Fruit fly (Drosophila melanogaster) whole organism, embryonic: ENCODE results near the gene Mob3.

Experiments
- Asciz ChIP-seq: fragments of 200-800 bp; sonication (Bioruptor generic); optimal IDR thresholded peaks from 2 replicates; lab custom pipeline; 2017; ENCODE audit warnings: missing biosample characterization, mild to moderate bottlenecking, missing genetic modification characterization, missing genetic modification reagents
- CG10321 ChIP-seq: fragments of 200-800 bp; sonication (Bioruptor generic); IDR thresholded peaks from 2 replicates; pipeline ENCODE4 v1.3.6; 2022; ENCODE audit warnings: missing biosample characterization, missing genetic modification characterization
- CG11247 ChIP-seq: fragments of 200-800 bp; sonication (Bioruptor generic); IDR thresholded peaks from 2 replicates; pipeline ENCODE4 v1.3.6; 2022; ENCODE audit warnings: missing biosample characterization, missing genetic modification characterization
- CG11504 ChIP-seq: fragments of 200-800 bp; sonication (Bioruptor generic); optimal IDR thresholded peaks from 3 replicates; lab custom pipeline; 2019; ENCODE audit warnings: missing biosample characterization, mild to moderate bottlenecking, missing genetic modification characterization, moderate library complexity
- CG11696 ChIP-seq: fragments of 200-800 bp; sonication (Bioruptor generic); IDR thresholded peaks from 2 replicates; pipeline ENCODE4 v1.3.6; 2022; ENCODE audit warnings: missing biosample characterization, missing genetic modification characterization
- CG15269 ChIP-seq: fragments of 200-800 bp; sonication (Bioruptor generic); optimal IDR thresholded peaks from 2 replicates; lab custom pipeline; 2018; ENCODE audit warnings: missing biosample characterization, mild to moderate bottlenecking, missing genetic modification characterization, moderate library complexity
- CG1529 ChIP-seq: fragments of 200-800 bp; sonication (Bioruptor generic); optimal IDR thresholded peaks from 3 replicates; lab custom pipeline; 2018; ENCODE audit warnings: missing biosample characterization, missing genetic modification characterization
- CG16813 ChIP-seq: fragments of 200-800 bp; sonication (Bioruptor generic); IDR thresholded peaks from 3 replicates; pipeline ENCODE4 v1.3.6; 2022; ENCODE audit warnings: missing biosample characterization, missing genetic modification characterization; ENCODE audit not compliant: partially characterized antibody
- CG1792 ChIP-seq: fragments of 200-800 bp; sonication (Bioruptor generic); optimal IDR thresholded peaks from 2 replicates; lab custom pipeline; 2016; ENCODE audit warnings: missing biosample characterization, missing genetic modification characterization
- CG2116 ChIP-seq: fragments of 200-800 bp; sonication (Bioruptor generic); optimal IDR thresholded peaks from 3 replicates; lab custom pipeline; 2018; ENCODE audit warnings: missing biosample characterization, mild to moderate bottlenecking, missing genetic modification characterization
- CG2120 ChIP-seq: fragments of 200-800 bp; sonication (Bioruptor generic); optimal IDR thresholded peaks from 3 replicates; lab custom pipeline; 2016; ENCODE audit warnings: missing biosample characterization, missing genetic modification characterization
- CG2678 ChIP-seq: fragments of 200-800 bp; sonication (Bioruptor generic); optimal IDR thresholded peaks from 3 replicates; lab custom pipeline; 2019; ENCODE audit warnings: missing biosample characterization, mild to moderate bottlenecking, missing genetic modification characterization, moderate library complexity
- CG31224 ChIP-seq: fragments of 200-800 bp; sonication (Bioruptor generic); IDR thresholded peaks from 2 replicates; pipeline ENCODE4 v1.3.6; 2022; ENCODE audit warnings: missing biosample characterization, missing genetic modification characterization
- CG31388 ChIP-seq: fragments of 200-800 bp; sonication (Bioruptor generic); optimal IDR thresholded peaks from 2 replicates; lab custom pipeline; 2016; ENCODE audit warnings: missing biosample characterization, missing genetic modification characterization
- CG33557 ChIP-seq: fragments of 200-800 bp; sonication (Bioruptor generic); optimal IDR thresholded peaks from 2 replicates; lab custom pipeline; 2019; ENCODE audit warnings: missing biosample characterization, mild to moderate bottlenecking, missing genetic modification characterization, moderate library complexity
- CG43689 ChIP-seq: fragments of 200-800 bp; sonication (Bioruptor generic); IDR thresholded peaks from 2 replicates; pipeline ENCODE4 v1.3.6; 2022; ENCODE audit warnings: missing biosample characterization, missing genetic modification characterization
- CG4404 ChIP-seq: fragments of 200-800 bp; sonication (Bioruptor generic); IDR thresholded peaks from 2 replicates; pipeline ENCODE4 v1.3.6; 2022; ENCODE audit warnings: missing biosample characterization, missing genetic modification characterization
- CG7357 ChIP-seq: fragments of 200-800 bp; sonication (Bioruptor generic); IDR thresholded peaks from 3 replicates; pipeline ENCODE4 v1.3.6; 2022; ENCODE audit warnings: missing biosample characterization, missing genetic modification characterization
- CG7556 ChIP-seq: fragments of 200-800 bp; sonication (Bioruptor generic); optimal IDR thresholded peaks from 2 replicates; lab custom pipeline; 2017; ENCODE audit warnings: missing biosample characterization, mild to moderate bottlenecking, missing genetic modification characterization
- CG9797 ChIP-seq: fragments of 200-800 bp; sonication (Bioruptor generic); optimal IDR thresholded peaks from 3 replicates; lab custom pipeline; 2018; ENCODE audit warnings: missing biosample characterization, mild to moderate bottlenecking, missing genetic modification characterization
- CG9876 ChIP-seq: fragments of 200-800 bp; sonication (Bioruptor generic); optimal IDR thresholded peaks from 2 replicates; lab custom pipeline; 2016; ENCODE audit warnings: missing biosample characterization, missing genetic modification characterization
- CrebB ChIP-seq: fragments of 200-800 bp; sonication (Bioruptor generic); optimal IDR thresholded peaks from 3 replicates; lab custom pipeline; 2018; ENCODE audit warnings: missing biosample characterization, mild to moderate bottlenecking, missing genetic modification characterization
- Dfd ChIP-seq, 2 experiments: fragments of >200 bp; optimal IDR thresholded peaks; 2 replicates each; lab custom pipeline; 2017; ENCODE audit warnings: missing biosample characterization in 2 of 2, missing genetic modification characterization in 2 of 2
- Doc2 ChIP-seq: fragments of 200-800 bp; sonication (Bioruptor generic); IDR thresholded peaks from 2 replicates; pipeline ENCODE4 v1.3.6; 2022; ENCODE audit warnings: missing biosample characterization, missing genetic modification characterization
- Fer1 ChIP-seq: fragments of 200-800 bp; sonication (Bioruptor generic); optimal IDR thresholded peaks from 2 replicates; lab custom pipeline; 2017; ENCODE audit warnings: missing biosample characterization, mild to moderate bottlenecking, missing genetic modification characterization
- GATAe ChIP-seq: fragments of 200-800 bp; sonication (Bioruptor generic); conservative IDR thresholded peaks from 2 replicates; pipeline ENCODE4 v1.3.6; 2022; ENCODE audit warnings: missing biosample characterization, missing genetic modification characterization
- NfI ChIP-seq: fragments of 200-800 bp; sonication (Bioruptor generic); optimal IDR thresholded peaks from 3 replicates; lab custom pipeline; 2018; ENCODE audit warnings: missing biosample characterization, mild to moderate bottlenecking, missing genetic modification characterization, moderate library complexity
- Oaz ChIP-seq: fragments of 200-800 bp; sonication (Bioruptor generic); IDR thresholded peaks from 2 replicates; pipeline ENCODE4 v1.3.6; 2022; ENCODE audit warnings: missing biosample characterization, missing genetic modification characterization
- Poxn ChIP-seq: fragments of 200-800 bp; sonication (Bioruptor generic); IDR thresholded peaks from 2 replicates; pipeline ENCODE4 v1.3.6; 2022; ENCODE audit warnings: missing biosample characterization, missing genetic modification characterization
- Ravus ChIP-seq: fragments of 200-800 bp; sonication (Bioruptor generic); IDR thresholded peaks from 2 replicates; pipeline ENCODE4 v1.3.6; 2022; ENCODE audit warnings: missing biosample characterization, missing genetic modification characterization
- Rx ChIP-seq: fragments of 200-800 bp; sonication (Bioruptor generic); IDR thresholded peaks from 2 replicates; pipeline ENCODE4 v1.3.6; 2022; ENCODE audit warnings: missing biosample characterization, missing genetic modification characterization
- Sin3A ChIP-seq: fragments of >200 bp; optimal IDR thresholded peaks from 2 replicates; lab custom pipeline; 2018
- Sry-β ChIP-seq: fragments of 200-800 bp; sonication (Bioruptor generic); optimal IDR thresholded peaks from 2 replicates; lab custom pipeline; 2018; ENCODE audit warnings: missing biosample characterization, mild to moderate bottlenecking, missing genetic modification characterization, moderate library complexity
- Stat92E ChIP-seq, 3 experiments: fragments of >200 bp in 2 of 3; fragments of 200-800 bp in 1 of 3; sonication (Bioruptor generic) in 1 of 3; optimal IDR thresholded peaks; 2 replicates each; lab custom pipeline; 2017 to 2019; ENCODE audit warnings: missing biosample characterization in 3 of 3, missing genetic modification characterization in 3 of 3, mild to moderate bottlenecking in 1 of 3, moderate library complexity in 1 of 3
- Trl ChIP-seq, 3 experiments: fragments of >200 bp in 2 of 3; fragments of 200-800 bp in 1 of 3; sonication (Bioruptor generic) in 1 of 3; optimal IDR thresholded peaks; 2 replicates in 1 of 3; 3 replicates in 2 of 3; lab custom pipeline; 2016 to 2017; ENCODE audit warnings: missing biosample characterization in 1 of 3, missing genetic modification characterization in 1 of 3
- ash1 ChIP-seq: fragments of 200-800 bp; sonication (Bioruptor generic); optimal IDR thresholded peaks from 2 replicates; lab custom pipeline; 2018; ENCODE audit warnings: missing biosample characterization, mild to moderate bottlenecking, missing genetic modification characterization
- gro ChIP-seq: fragments of 200-800 bp; sonication (Bioruptor generic); optimal IDR thresholded peaks from 2 replicates; lab custom pipeline; 2016; ENCODE audit warnings: missing biosample characterization, missing genetic modification characterization
- gt ChIP-seq: fragments of 200-800 bp; sonication (Bioruptor generic); IDR thresholded peaks from 2 replicates; pipeline ENCODE4 v1.3.6; 2022; ENCODE audit warnings: missing biosample characterization, missing genetic modification characterization
- jing ChIP-seq: fragments of 200-800 bp; sonication (Bioruptor generic); optimal IDR thresholded peaks from 2 replicates; lab custom pipeline; 2018; ENCODE audit warnings: missing biosample characterization, mild to moderate bottlenecking, missing genetic modification characterization
- kay ChIP-seq: fragments of 200-800 bp; sonication (Bioruptor generic); optimal IDR thresholded peaks from 2 replicates; lab custom pipeline; 2016; ENCODE audit warnings: missing biosample characterization, missing genetic modification characterization
- klu ChIP-seq: fragments of 200-800 bp; sonication (Bioruptor generic); IDR thresholded peaks from 2 replicates; pipeline ENCODE4 v1.3.6; 2022; ENCODE audit warnings: missing biosample characterization, missing genetic modification characterization
- kni ChIP-seq: fragments of 200-800 bp; sonication (Bioruptor generic); optimal IDR thresholded peaks from 3 replicates; lab custom pipeline; 2017; ENCODE audit warnings: mild to moderate bottlenecking, missing biosample characterization, missing genetic modification reagents, missing genetic modification characterization
- pb ChIP-seq: fragments of 200-800 bp; sonication (Bioruptor generic); optimal IDR thresholded peaks from 3 replicates; lab custom pipeline; 2016; ENCODE audit warnings: missing biosample characterization, missing genetic modification characterization
- pnt ChIP-seq: fragments of 200-800 bp; sonication (Bioruptor generic); optimal IDR thresholded peaks from 3 replicates; lab custom pipeline; 2016; ENCODE audit warnings: missing biosample characterization, missing genetic modification characterization
- row ChIP-seq: fragments of 200-800 bp; sonication (Bioruptor generic); IDR thresholded peaks from 3 replicates; pipeline ENCODE4 v1.3.6; 2022; ENCODE audit warnings: missing biosample characterization, missing genetic modification characterization
- sim ChIP-seq: fragments of 200-800 bp; sonication (Bioruptor generic); IDR thresholded peaks from 2 replicates; pipeline ENCODE4 v1.3.6; 2022; ENCODE audit warnings: missing biosample characterization, missing genetic modification characterization
- trh ChIP-seq: fragments of 200-800 bp; sonication (Bioruptor generic); optimal IDR thresholded peaks from 2 replicates; lab custom pipeline; 2016; ENCODE audit warnings: missing biosample characterization, missing genetic modification characterization
- tx ChIP-seq: fragments of 200-800 bp; sonication (Bioruptor generic); optimal IDR thresholded peaks from 2 replicates; lab custom pipeline; 2016; ENCODE audit warnings: missing biosample characterization, missing genetic modification characterization
- unc-4 ChIP-seq: fragments of 200-800 bp; sonication (Bioruptor generic); IDR thresholded peaks from 2 replicates; pipeline ENCODE4 v1.3.6; 2022; ENCODE audit warnings: missing biosample characterization, missing genetic modification characterization; ENCODE audit not compliant: partially characterized antibody
- yki ChIP-seq: fragments of >200 bp; optimal IDR thresholded peaks from 3 replicates; lab custom pipeline; 2018

The Mob3 gene

dm6 chr2L:10306518-10307260 lies 41.6 kb downstream of the Mob3 start, which contains the start of the genes CG5390 and CG4968 (continued):
- TF ChIP-seq Poxn (GFP tag; lab: Robert Waterston, UW) = no peak
- peak; percentile 1 for TF ChIP-seq Sry-β (GFP tag; lab: Kevin White, UChicago)
- no peak for TF ChIP-seq CG31388 (GFP tag; lab: Kevin White, UChicago)
- TF ChIP-seq Stat92E (GFP tag; optimal IDR thresholded peaks at IDR 0.05; lab: Kevin White, UChicago) = no peak
- TF ChIP-seq CG9797 (GFP tag; lab: Kevin White, UChicago) = no peak
- no peak for TF ChIP-seq gt (GFP tag; lab: Robert Waterston, UW)
- 0 out of 2 replicates have a peak, but pooled peaks have one; percentile 44 for TF ChIP-seq CG43689 (GFP tag; lab: Robert Waterston, UW)
- TF ChIP-seq CG1529 (GFP tag; lab: Kevin White, UChicago) = peak; percentile 41
- no peak for TF ChIP-seq Dfd (GFP tag; optimal IDR thresholded peaks at IDR 0.05; lab: Kevin White, UChicago)
- no peak for TF ChIP-seq Ravus (GFP tag; lab: Robert Waterston, UW)
- TF ChIP-seq unc-4 (GFP tag; lab: Robert Waterston, UW) = peak; percentile 50
- peak; percentile 32 for TF ChIP-seq CG33557 (GFP tag; lab: Kevin White, UChicago)
- no peak for TF ChIP-seq Sin3A
- TF ChIP-seq trh = no peak
- no peak for TF ChIP-seq CG2678 (tag; lab: Kevin White, UChicago)
- no peak for TF ChIP-seq GATAe
- peak; percentile 33 for TF ChIP-seq kay
- no peak for TF ChIP-seq CG4404 (GFP tag; lab: Robert Waterston, UW)
- TF ChIP-seq pnt = no peak
- TF ChIP-seq Oaz (GFP tag; lab: Robert Waterston, UW) = no peak
- TF ChIP-seq CG9876 (GFP tag; lab: Kevin White, UChicago) = no peak
- no peak for TF ChIP-seq sim
- TF ChIP-seq CG11504 = no peak
- peak; percentile 83 for TF ChIP-seq Fer1 (GFP tag; lab: Kevin White, UChicago)
- TF ChIP-seq CG10321 = 0 out of 2 replicates have a peak, but pooled peaks have one; percentile 27
- no peak for TF ChIP-seq yki
- TF ChIP-seq klu (GFP tag; lab: Robert Waterston, UW) = no peak
- peak; percentile 56 for TF ChIP-seq CrebB
- TF ChIP-seq gro (GFP tag; lab: Kevin White, UChicago) = no peak
- peak; percentile 32; the same call in 1 of the 3 replicates for TF ChIP-seq CG16813
- peak; percentile 75 for TF ChIP-seq CG2120 (GFP tag; lab: Kevin White, UChicago)
- TF ChIP-seq Trl (optimal IDR thresholded peaks at IDR 0.05; lab: Kevin White, UChicago) = no peak
- no peak for TF ChIP-seq Trl (GFP tag; optimal IDR thresholded peaks at IDR 0.05; lab: Kevin White, UChicago)
- peak; percentile 82 for TF ChIP-seq row (GFP tag; lab: Robert Waterston, UW)
- TF ChIP-seq tx (GFP tag; lab: Kevin White, UChicago) = no peak
- TF ChIP-seq CG2116 (GFP tag; lab: Kevin White, UChicago) = peak; percentile 99
- TF ChIP-seq CG11696 (GFP tag; lab: Robert Waterston, UW) = no peak
- peak; percentile 85 for TF ChIP-seq CG15269 (tag; lab: Kevin White, UChicago)
- TF ChIP-seq CG31224 (GFP tag; lab: Robert Waterston, UW) = peak; percentile 45; the same call in 1 of the 2 replicates
- peak; percentile 71 for TF ChIP-seq CG7556
- peak; percentile 72 for TF ChIP-seq NfI (GFP tag; lab: Kevin White, UChicago)
- TF ChIP-seq pb = no peak
- TF ChIP-seq CG7357 (GFP tag; lab: Robert Waterston, UW) = no peak
- TF ChIP-seq jing (GFP tag; lab: Kevin White, UChicago) = no peak
- 0 out of 2 replicates have a peak, but pooled peaks have one; percentile 34 for TF ChIP-seq CG11247 (GFP tag; lab: Robert Waterston, UW)
- no peak for TF ChIP-seq ash1 (GFP tag; lab: Kevin White, UChicago)
- no peak for TF ChIP-seq kni (GFP tag; lab: Kevin White, UChicago)
- no peak for TF ChIP-seq Doc2 (GFP tag; lab: Robert Waterston, UW)
- no peak for TF ChIP-seq Rx (GFP tag; lab: Robert Waterston, UW)
- TF ChIP-seq Asciz (GFP tag; lab: Kevin White, UChicago) = peak; percentile 52
- no peak for TF ChIP-seq CG1792 (GFP tag; lab: Kevin White, UChicago)
